Fruit fly (Drosophila melanogaster): ENCODE measurements around the gene dmrt99B.

dmrt99B gene

dm6 chr3R:29675333-29675732 is 17.1 kb upstream of the dmrt99B start, which contains the start of the genes Bub3 and Cap-D2 (continued):
- TF ChIP-seq Vsx1 (GFP tag; optimal IDR thresholded peaks at IDR 0.05): no peak
- peak; percentile 70 for TF ChIP-seq CG17328 (GFP tag; IDR thresholded peaks at IDR 0.05)
- TF ChIP-seq CG16813 (GFP tag; IDR thresholded peaks at IDR 0.05; ENCODE audit: partially characterized antibody): peak; percentile 84
- TF ChIP-seq CG31441 (GFP tag; IDR thresholded peaks at IDR 0.05): no peak
- TF ChIP-seq ATbp (GFP tag; optimal IDR thresholded peaks at IDR 0.05): no peak
- peak; percentile 78 for TF ChIP-seq btn (GFP tag; optimal IDR thresholded peaks at IDR 0.05)
- TF ChIP-seq Tbp (GFP tag; optimal IDR thresholded peaks at IDR 0.05): no peak
- peak; percentile 65 for TF ChIP-seq Meics (GFP tag; optimal IDR thresholded peaks at IDR 0.05)
- TF ChIP-seq sr (GFP tag; IDR thresholded peaks at IDR 0.05): no peak
- TF ChIP-seq CG17385 (GFP tag; optimal IDR thresholded peaks at IDR 0.05): peak; percentile 51
- TF ChIP-seq CG7745 (tag; optimal IDR thresholded peaks at IDR 0.05): no peak
- TF ChIP-seq CG12071 (GFP tag; optimal IDR thresholded peaks at IDR 0.05): no peak
- TF ChIP-seq HLH54F (GFP tag; optimal IDR thresholded peaks at IDR 0.05): peak; percentile 72
- TF ChIP-seq Atf6 (GFP tag; IDR thresholded peaks at IDR 0.05): peak; percentile 76
- peak; percentile 13 for TF ChIP-seq CG7987 (GFP tag; optimal IDR thresholded peaks at IDR 0.05)
- no peak for TF ChIP-seq CG15479 (GFP tag; optimal IDR thresholded peaks at IDR 0.05)
- no peak for TF ChIP-seq CkIIα-i1 (GFP tag; IDR thresholded peaks at IDR 0.05)
- TF ChIP-seq BEAF-32 (GFP tag; optimal IDR thresholded peaks at IDR 0.05): peak; percentile 81
- peak; percentile 81 for TF ChIP-seq CG9932 (GFP tag; IDR thresholded peaks at IDR 0.05)
- no peak for TF ChIP-seq CG2199 (GFP tag; IDR thresholded peaks at IDR 0.05)
- peak; percentile 41 for TF ChIP-seq ERR (GFP tag; optimal IDR thresholded peaks at IDR 0.05)
- TF ChIP-seq Antp (GFP tag; optimal IDR thresholded peaks at IDR 0.05): peak; percentile 71
- TF ChIP-seq CG10366 (GFP tag; IDR thresholded peaks at IDR 0.05): peak; percentile 66
- no peak for TF ChIP-seq CG11560 (tag; IDR thresholded peaks at IDR 0.05)
- TF ChIP-seq gt (GFP tag; IDR thresholded peaks at IDR 0.05): no peak
- no peak for TF ChIP-seq CG7357 (GFP tag; IDR thresholded peaks at IDR 0.05)
- TF ChIP-seq CG6254 (GFP tag; optimal IDR thresholded peaks at IDR 0.05): no peak
- TF ChIP-seq Max (GFP tag; optimal IDR thresholded peaks at IDR 0.05): peak; percentile 78
- peak; percentile 82 for TF ChIP-seq ci (GFP tag; IDR thresholded peaks at IDR 0.05)
- TF ChIP-seq Rx (GFP tag; IDR thresholded peaks at IDR 0.05): peak; percentile 34; the same call in 1 of the 2 replicates
- no peak for TF ChIP-seq CG18011 (GFP tag; optimal IDR thresholded peaks at IDR 0.05)
- peak; percentile 65; the same call in 1 of the 2 replicates for TF ChIP-seq ap (GFP tag; IDR thresholded peaks at IDR 0.05)
- 0 out of 2 replicates have a peak, but pooled peaks have one; percentile 8 for TF ChIP-seq CG11085 (GFP tag; IDR thresholded peaks at IDR 0.05)
- TF ChIP-seq CG18619 (GFP tag; optimal IDR thresholded peaks at IDR 0.05): peak; percentile 44
- peak; percentile 77 for TF ChIP-seq CG30403 (GFP tag; optimal IDR thresholded peaks at IDR 0.05)
- TF ChIP-seq CG2678 (tag; optimal IDR thresholded peaks at IDR 0.05): no peak
- TF ChIP-seq CG10267 (tag; optimal IDR thresholded peaks at IDR 0.05): peak; percentile 65
- TF ChIP-seq CG9215 (GFP tag; IDR thresholded peaks at IDR 0.05): peak; percentile 53
- no peak for TF ChIP-seq kni (GFP tag; optimal IDR thresholded peaks at IDR 0.05)
- peak; percentile 39; the same call in 1 of the 2 replicates for TF ChIP-seq al (GFP tag; IDR thresholded peaks at IDR 0.05)
- no peak for TF ChIP-seq CG3281 (GFP tag; optimal IDR thresholded peaks at IDR 0.05)
- peak; percentile 67; the same call in 1 of the 2 replicates for TF ChIP-seq CG1024 (GFP tag; IDR thresholded peaks at IDR 0.05)
- TF ChIP-seq Doc3 (GFP tag; IDR thresholded peaks at IDR 0.05; ENCODE audit: partially characterized antibody): peak; percentile 86
- no peak for TF ChIP-seq crol (GFP tag; IDR thresholded peaks at IDR 0.05)
- no peak for TF ChIP-seq sim (GFP tag; IDR thresholded peaks at IDR 0.05)
- TF ChIP-seq CG4730 (GFP tag; IDR thresholded peaks at IDR 0.05): peak; percentile 8; the same call in 1 of the 2 replicates
- peak; percentile 81 for TF ChIP-seq tin (GFP tag; optimal IDR thresholded peaks at IDR 0.05)
- TF ChIP-seq Nf-YB (GFP tag; optimal IDR thresholded peaks at IDR 0.05): peak; percentile 41
- TF ChIP-seq CG1603 (tag; optimal IDR thresholded peaks at IDR 0.05): peak; percentile 80
- no peak for TF ChIP-seq CG12769 (tag; optimal IDR thresholded peaks at IDR 0.05)
- TF ChIP-seq pita (GFP tag; optimal IDR thresholded peaks at IDR 0.05): no peak

Data from whole organism, embryonic.